Fruit fly (Drosophila melanogaster): Measurements from ENCODE around the gene CG14275.

CG14275 gene

dm6 chr2L:8350560-8351171 is 23.4 kb downstream of the CG14275 start (continued):
- TF ChIP-seq org-1 (GFP tag; optimal IDR thresholded peaks at IDR 0.05) (peak; percentile 22), slou (GFP tag; optimal IDR thresholded peaks at IDR 0.05) (no peak), Sry-δ (GFP tag; optimal IDR thresholded peaks at IDR 0.05) (no peak), sob (GFP tag; IDR thresholded peaks at IDR 0.05) (peak; percentile 55; the same call in 1 of the 2 replicates), CG17912 (GFP tag; optimal IDR thresholded peaks at IDR 0.05) (no peak), CG2116 (GFP tag; optimal IDR thresholded peaks at IDR 0.05) (no peak), CG12219 (GFP tag; optimal IDR thresholded peaks at IDR 0.05) (peak; percentile 39), btn (GFP tag; optimal IDR thresholded peaks at IDR 0.05) (no peak), pnt (GFP tag; optimal IDR thresholded peaks at IDR 0.05) (no peak), ranshi (GFP tag; IDR thresholded peaks at IDR 0.05) (no peak; the same call in 1 of the 2 replicates), cwo (GFP tag; optimal IDR thresholded peaks at IDR 0.05) (no peak), YL-1 (GFP tag; optimal IDR thresholded peaks at IDR 0.05) (peak; percentile 17), CG1024 (GFP tag; IDR thresholded peaks at IDR 0.05) (no peak), CG4360 (GFP tag; IDR thresholded peaks at IDR 0.05) (no peak), CG1792 (GFP tag; optimal IDR thresholded peaks at IDR 0.05) (no peak), Abd-B (GFP tag; optimal IDR thresholded peaks at IDR 0.05) (no peak), CG1602 (GFP tag; optimal IDR thresholded peaks at IDR 0.05) (no peak), tx (GFP tag; optimal IDR thresholded peaks at IDR 0.05) (no peak), odd (GFP tag; optimal IDR thresholded peaks at IDR 0.05) (peak; percentile 69), CG34376 (GFP tag; optimal IDR thresholded peaks at IDR 0.05) (peak; percentile 57), Dek (tag; optimal IDR thresholded peaks at IDR 0.05) (peak; percentile 41), Hand (GFP tag; optimal IDR thresholded peaks at IDR 0.05) (peak; percentile 52), CG7372 (GFP tag; IDR thresholded peaks at IDR 0.05) (peak; percentile 68), CG9817 (tag; optimal IDR thresholded peaks at IDR 0.05) (peak; percentile 12), CG17328 (GFP tag; IDR thresholded peaks at IDR 0.05) (no peak), dysf (GFP tag; IDR thresholded peaks at IDR 0.05) (no peak), CG30431 (GFP tag; optimal IDR thresholded peaks at IDR 0.05) (no peak), CG2129 (GFP tag; IDR thresholded peaks at IDR 0.05; ENCODE audit: partially characterized antibody) (no peak), CG1233 (GFP tag; optimal IDR thresholded peaks at IDR 0.05) (peak; percentile 44), CG31365 (tag; optimal IDR thresholded peaks at IDR 0.05) (peak; percentile 22), Chrac-16 (GFP tag; optimal IDR thresholded peaks at IDR 0.05) (no peak), ssp (GFP tag; IDR thresholded peaks at IDR 0.05) (no peak), gfzf (GFP tag; optimal IDR thresholded peaks at IDR 0.05) (no peak), Taf1 (GFP tag; IDR thresholded peaks at IDR 0.05) (no peak), lab (GFP tag; optimal IDR thresholded peaks at IDR 0.05) (peak; percentile 78), H15 (GFP tag; IDR thresholded peaks at IDR 0.05) (no peak), Aef1 (GFP tag; IDR thresholded peaks at IDR 0.05) (no peak), CG18599 (GFP tag; optimal IDR thresholded peaks at IDR 0.05) (peak; percentile 62), CG31224 (GFP tag; IDR thresholded peaks at IDR 0.05) (no peak), CG15269 (tag; optimal IDR thresholded peaks at IDR 0.05) (peak; percentile 63), sens-2 (GFP tag; IDR thresholded peaks at IDR 0.05) (no peak), CG11085 (GFP tag; IDR thresholded peaks at IDR 0.05) (no peak), row (GFP tag; IDR thresholded peaks at IDR 0.05) (no peak), CG9215 (GFP tag; IDR thresholded peaks at IDR 0.05) (no peak), az2 (GFP tag; optimal IDR thresholded peaks at IDR 0.05) (no peak), Hr51 (GFP tag; optimal IDR thresholded peaks at IDR 0.05) (peak in 1 of 2 experiments; percentile 26), Opbp (GFP tag; IDR thresholded peaks at IDR 0.05; ENCODE audit: partially characterized antibody) (no peak), amos (GFP tag; IDR thresholded peaks at IDR 0.05; ENCODE audit: partially characterized antibody) (no peak), Vsx1 (GFP tag; optimal IDR thresholded peaks at IDR 0.05) (peak; percentile 51), wek (GFP tag; optimal IDR thresholded peaks at IDR 0.05) (peak; percentile 52)

All from whole organism, embryonic.